Worm (Caenorhabditis elegans): ENCODE results near the gene trmt-10A.

trmt-10A gene

DNA sequence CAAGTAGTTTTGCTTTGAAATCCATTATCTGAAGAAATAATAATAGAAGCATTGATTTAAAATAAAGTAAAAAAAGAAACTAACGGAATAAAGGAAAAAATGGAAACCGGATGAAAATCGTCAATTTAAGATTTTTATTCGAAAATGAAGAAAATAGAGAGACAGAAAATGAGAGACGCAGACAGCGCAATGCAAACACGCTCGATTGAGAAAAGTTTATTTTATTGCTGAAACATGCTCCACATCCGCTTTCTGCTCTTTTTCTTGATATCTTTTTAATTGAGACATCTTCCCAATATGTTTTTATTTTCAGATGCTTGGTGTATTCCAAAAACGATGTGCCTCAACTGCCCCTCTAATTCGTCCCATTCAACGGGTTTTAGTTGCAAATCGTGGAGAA is 47.8 kb downstream of the trmt-10A start, which contains the start of the genes prp-18 and mccc-1:
Gene prp-18 (minus strand): TSS at position 127 of the 400 bp plus-strand sequence.
Gene mccc-1 (plus strand): TSS at position 314 of the 400 bp plus-strand sequence.
- TF ChIP-seq hmg-11 (tag; optimal IDR thresholded peaks at IDR 0.05) (peak; percentile 19), pqm-1 (tag; optimal IDR thresholded peaks at IDR 0.05) (peak; percentile 13), elt-2 (tag; optimal IDR thresholded peaks at IDR 0.05) (peak; percentile 34), egl-5 (tag; optimal IDR thresholded peaks at IDR 0.05) (peak; percentile 64), sea-2 (GFP tag; optimal IDR thresholded peaks at IDR 0.05) (no peak), snpc-4 (tag; optimal IDR thresholded peaks at IDR 0.05) (peak; percentile 61), elt-1 (tag; optimal IDR thresholded peaks at IDR 0.05) (no peak), pha-4 (tag; optimal IDR thresholded peaks at IDR 0.05) (no peak), lin-39 (tag; optimal IDR thresholded peaks at IDR 0.05) (peak; percentile 59), lin-15B (tag; optimal IDR thresholded peaks at IDR 0.05) (peak; percentile 78), nhr-12 (tag; optimal IDR thresholded peaks at IDR 0.05) (no peak)

All from whole organism, L3 larva.